Worm (Caenorhabditis elegans): ENCODE results near the gene set-11.

The set-11 gene

DNA sequence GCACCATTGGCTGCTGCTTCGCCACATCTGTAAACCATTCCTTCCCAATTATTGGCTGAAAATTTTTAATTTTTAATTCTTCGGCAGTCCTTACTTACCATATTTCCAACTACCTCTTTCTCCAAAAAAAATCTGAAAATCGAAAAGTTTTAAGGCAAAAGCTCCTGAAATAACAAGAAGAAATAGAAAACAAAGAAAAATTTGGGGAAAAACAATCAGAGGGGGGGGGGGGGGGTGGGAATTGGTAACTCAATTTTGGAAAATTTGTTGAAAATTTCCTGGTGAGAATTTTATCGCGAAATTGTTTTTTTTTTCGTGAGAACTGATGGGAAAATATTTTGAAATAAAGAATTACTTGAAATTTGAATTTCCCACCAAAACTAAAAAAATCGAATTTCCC, at the start of gene set-11:
TSS of gene set-11 (minus strand) at position 101 of the 400 bp plus-strand sequence.
- no peak for TF ChIP-seq flt-1 (GFP tag; IDR thresholded peaks at IDR 0.05)
- no peak for TF ChIP-seq tab-1 (GFP tag; IDR thresholded peaks at IDR 0.05)
- no peak for TF ChIP-seq cog-1 (tag; optimal IDR thresholded peaks at IDR 0.05)
- TF ChIP-seq ztf-29 (GFP tag; IDR thresholded peaks at IDR 0.05) = no peak
- TF ChIP-seq ztf-23 (GFP tag; IDR thresholded peaks at IDR 0.05) = no peak
- TF ChIP-seq med-1 (GFP tag; optimal IDR thresholded peaks at IDR 0.05; ENCODE audit: insufficient read depth) = no peak
- no peak for TF ChIP-seq klf-2 (GFP tag; conservative IDR thresholded peaks at IDR 0.05)
- no peak for TF ChIP-seq T22C8.4 (GFP tag; IDR thresholded peaks at IDR 0.05)
- TF ChIP-seq ref-1 (GFP tag; conservative IDR thresholded peaks at IDR 0.05) = no peak

DNA sequence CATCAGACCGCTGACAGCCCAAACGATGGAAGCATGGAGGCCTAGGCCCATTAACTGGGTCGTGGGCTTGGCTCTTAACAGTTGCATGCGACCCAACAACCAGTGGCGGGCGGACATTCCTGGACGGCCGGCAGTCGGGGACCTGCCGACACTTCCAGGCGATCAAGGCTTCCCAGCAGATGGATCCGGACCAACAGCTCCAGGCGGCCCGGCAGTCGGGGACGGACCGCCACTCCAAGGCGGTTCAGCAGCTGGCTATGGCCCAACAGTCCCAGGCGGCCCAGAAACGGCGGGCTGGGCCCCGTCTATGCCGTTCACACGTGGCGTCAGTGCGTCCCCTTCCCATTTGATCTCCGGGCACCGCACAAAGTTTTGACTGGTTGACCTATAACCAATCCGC, 49.0 kb upstream of the set-11 start:
- TF ChIP-seq ref-1 (GFP tag; conservative IDR thresholded peaks at IDR 0.05) (no peak), klf-2 (GFP tag; conservative IDR thresholded peaks at IDR 0.05) (no peak), cog-1 (tag; optimal IDR thresholded peaks at IDR 0.05) (no peak), T22C8.4 (GFP tag; IDR thresholded peaks at IDR 0.05) (no peak), med-1 (GFP tag; optimal IDR thresholded peaks at IDR 0.05; ENCODE audit: insufficient read depth) (no peak), flt-1 (GFP tag; IDR thresholded peaks at IDR 0.05) (no peak), ztf-23 (GFP tag; IDR thresholded peaks at IDR 0.05) (no peak), tab-1 (GFP tag; IDR thresholded peaks at IDR 0.05) (no peak), ztf-29 (GFP tag; IDR thresholded peaks at IDR 0.05) (no peak)

DNA sequence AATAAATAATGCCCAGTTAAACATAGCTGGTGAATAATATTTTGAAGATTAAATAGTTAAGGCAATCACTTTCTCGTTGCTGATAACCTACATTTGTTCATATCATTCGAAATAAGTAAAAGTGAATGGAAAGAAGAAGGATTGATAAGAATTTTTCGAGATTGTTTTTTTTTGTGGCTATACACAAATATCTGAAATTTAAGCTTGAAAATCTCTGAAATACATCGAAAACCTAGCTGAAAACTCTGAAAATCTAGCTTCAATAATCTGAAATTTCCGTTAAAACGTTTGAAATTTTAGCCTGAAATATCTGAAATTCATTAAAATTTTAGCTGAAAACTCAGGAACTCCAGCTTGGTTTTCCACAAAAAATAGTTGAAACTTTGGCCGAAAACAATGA, 47.2 kb upstream of the set-11 start, which contains the start of gene T05A8.6:
TSS of gene T05A8.6 (minus strand) at position 101 of the 400 bp plus-strand sequence.
- TF ChIP-seq flt-1 (GFP tag; IDR thresholded peaks at IDR 0.05) (no peak), klf-2 (GFP tag; conservative IDR thresholded peaks at IDR 0.05) (no peak), med-1 (GFP tag; optimal IDR thresholded peaks at IDR 0.05; ENCODE audit: insufficient read depth) (no peak), T22C8.4 (GFP tag; IDR thresholded peaks at IDR 0.05) (no peak), ref-1 (GFP tag; conservative IDR thresholded peaks at IDR 0.05) (no peak), ztf-23 (GFP tag; IDR thresholded peaks at IDR 0.05) (no peak), ztf-29 (GFP tag; IDR thresholded peaks at IDR 0.05) (no peak), cog-1 (tag; optimal IDR thresholded peaks at IDR 0.05) (no peak), tab-1 (GFP tag; IDR thresholded peaks at IDR 0.05) (no peak)

DNA sequence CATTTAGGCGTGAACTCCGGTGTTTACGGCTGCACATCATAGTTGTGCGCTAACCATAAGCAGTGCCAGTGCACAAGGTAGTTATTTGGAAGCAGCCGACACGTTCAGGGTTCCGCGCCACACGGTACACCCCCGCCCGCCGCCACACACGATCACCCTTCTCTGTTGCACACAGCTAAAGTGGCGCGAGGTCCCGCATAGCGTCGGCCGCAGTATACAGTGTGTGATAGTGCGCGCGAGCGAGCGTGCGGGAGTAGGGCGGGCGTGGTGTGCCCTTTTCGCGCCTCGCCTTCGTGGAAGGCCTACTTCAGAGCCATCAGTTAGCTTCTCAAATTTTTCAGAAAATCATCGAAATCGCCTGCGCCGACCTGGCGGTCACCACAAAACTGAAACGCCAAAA, 44.6 kb upstream of the set-11 start:
- TF ChIP-seq ref-1 (GFP tag; conservative IDR thresholded peaks at IDR 0.05) (no peak), ztf-23 (GFP tag; IDR thresholded peaks at IDR 0.05) (no peak), tab-1 (GFP tag; IDR thresholded peaks at IDR 0.05) (0 out of 2 replicates have a peak, but pooled peaks have one; percentile 16), med-1 (GFP tag; optimal IDR thresholded peaks at IDR 0.05; ENCODE audit: insufficient read depth) (no peak), klf-2 (GFP tag; conservative IDR thresholded peaks at IDR 0.05) (no peak)

DNA sequence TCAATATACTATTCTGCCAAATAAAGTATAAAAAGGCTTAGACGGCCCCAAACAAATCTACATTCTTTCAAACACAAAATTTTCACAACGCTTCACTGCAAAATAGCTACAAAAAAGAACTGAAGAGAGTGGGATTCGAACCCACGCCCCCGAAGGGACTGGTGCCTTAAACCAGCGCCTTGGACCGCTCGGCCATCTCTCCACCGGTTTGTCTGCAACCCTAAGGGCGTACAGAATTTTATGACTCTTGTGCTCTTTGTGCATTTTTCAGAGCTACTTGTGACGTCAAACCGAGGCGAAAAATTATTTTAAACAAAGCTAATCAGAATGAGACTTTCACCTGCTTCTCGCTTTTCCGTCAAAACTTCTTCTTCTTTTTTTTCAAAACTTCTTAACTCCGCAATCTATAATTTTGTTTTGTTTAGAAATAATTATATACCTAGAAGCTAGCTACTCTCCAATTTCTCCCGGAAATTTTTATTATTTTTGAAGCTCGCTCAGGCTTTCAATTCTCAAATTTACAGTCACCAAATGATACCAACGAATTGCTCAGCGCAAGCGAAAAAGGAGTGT, 43.9 kb upstream of the set-11 start, which contains the start of gene T05A8.8:
TSS of gene T05A8.8 (plus strand) at position 523 of the 573 bp plus-strand sequence.
- TF ChIP-seq ztf-29 (GFP tag; IDR thresholded peaks at IDR 0.05) = no peak
- no peak for TF ChIP-seq ref-1 (GFP tag; conservative IDR thresholded peaks at IDR 0.05)
- TF ChIP-seq ztf-23 (GFP tag; IDR thresholded peaks at IDR 0.05) = no peak
- TF ChIP-seq med-1 (GFP tag; optimal IDR thresholded peaks at IDR 0.05; ENCODE audit: insufficient read depth) = no peak
- TF ChIP-seq tab-1 (GFP tag; IDR thresholded peaks at IDR 0.05) = no peak
- TF ChIP-seq klf-2 (GFP tag; conservative IDR thresholded peaks at IDR 0.05) = no peak
- TF ChIP-seq cog-1 (tag; optimal IDR thresholded peaks at IDR 0.05) = no peak
- no peak for TF ChIP-seq T22C8.4 (GFP tag; IDR thresholded peaks at IDR 0.05)
- TF ChIP-seq flt-1 (GFP tag; IDR thresholded peaks at IDR 0.05) = no peak

DNA sequence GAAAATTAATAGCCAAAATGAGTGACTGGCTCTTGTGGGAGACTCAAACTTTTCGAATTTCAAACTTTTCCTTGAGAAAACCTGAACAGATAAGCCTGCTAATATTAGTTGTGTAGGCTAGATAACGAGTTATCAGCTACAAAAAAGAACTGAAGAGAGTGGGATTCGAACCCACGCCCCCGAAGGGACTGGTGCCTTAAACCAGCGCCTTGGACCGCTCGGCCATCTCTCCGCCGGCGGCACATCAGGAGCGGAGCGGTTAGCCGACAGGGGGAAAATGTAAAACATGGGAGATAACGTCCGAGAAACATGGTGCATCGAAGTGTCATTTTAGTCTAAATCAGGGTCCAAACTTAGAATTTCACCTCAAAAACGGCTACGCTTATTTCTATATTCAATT, 43.3 kb upstream of the set-11 start:
- TF ChIP-seq med-1 (GFP tag; optimal IDR thresholded peaks at IDR 0.05; ENCODE audit: insufficient read depth) = no peak
- TF ChIP-seq ztf-29 (GFP tag; IDR thresholded peaks at IDR 0.05) = no peak
- TF ChIP-seq ztf-23 (GFP tag; IDR thresholded peaks at IDR 0.05) = no peak
- no peak for TF ChIP-seq ref-1 (GFP tag; conservative IDR thresholded peaks at IDR 0.05)
- no peak for TF ChIP-seq cog-1 (tag; optimal IDR thresholded peaks at IDR 0.05)
- no peak for TF ChIP-seq tab-1 (GFP tag; IDR thresholded peaks at IDR 0.05)
- TF ChIP-seq klf-2 (GFP tag; conservative IDR thresholded peaks at IDR 0.05) = no peak
- TF ChIP-seq T22C8.4 (GFP tag; IDR thresholded peaks at IDR 0.05) = no peak
- TF ChIP-seq flt-1 (GFP tag; IDR thresholded peaks at IDR 0.05) = no peak

DNA sequence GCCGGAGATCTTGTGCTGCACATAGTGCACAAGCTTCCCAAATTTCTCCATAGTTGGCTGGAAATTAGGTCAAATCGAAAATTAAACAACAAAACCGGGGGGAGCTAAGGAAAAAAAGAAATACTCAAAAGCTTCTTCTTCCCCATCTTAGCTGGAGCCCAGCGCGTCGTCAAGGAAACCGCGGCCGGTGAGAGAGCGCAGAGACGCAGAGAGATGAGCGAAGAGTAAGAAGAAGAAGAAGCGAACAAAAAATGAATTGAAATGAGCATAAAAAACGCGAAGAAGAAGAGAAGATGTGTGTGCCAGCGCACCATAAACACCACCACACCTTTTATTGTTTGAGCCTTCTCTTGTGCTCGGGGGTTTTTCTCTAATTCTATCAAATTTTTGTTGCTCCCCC, 42.8 kb upstream of the set-11 start, which contains the start of gene wdr-31:
TSS of gene wdr-31 (minus strand) at position 101 of the 400 bp plus-strand sequence.
- TF ChIP-seq ztf-29 (GFP tag; IDR thresholded peaks at IDR 0.05) (no peak), med-1 (GFP tag; optimal IDR thresholded peaks at IDR 0.05; ENCODE audit: insufficient read depth) (no peak), klf-2 (GFP tag; conservative IDR thresholded peaks at IDR 0.05) (no peak), T22C8.4 (GFP tag; IDR thresholded peaks at IDR 0.05) (no peak), flt-1 (GFP tag; IDR thresholded peaks at IDR 0.05) (no peak), ztf-23 (GFP tag; IDR thresholded peaks at IDR 0.05) (no peak), cog-1 (tag; optimal IDR thresholded peaks at IDR 0.05) (no peak), tab-1 (GFP tag; IDR thresholded peaks at IDR 0.05) (no peak), ref-1 (GFP tag; conservative IDR thresholded peaks at IDR 0.05) (no peak)

DNA sequence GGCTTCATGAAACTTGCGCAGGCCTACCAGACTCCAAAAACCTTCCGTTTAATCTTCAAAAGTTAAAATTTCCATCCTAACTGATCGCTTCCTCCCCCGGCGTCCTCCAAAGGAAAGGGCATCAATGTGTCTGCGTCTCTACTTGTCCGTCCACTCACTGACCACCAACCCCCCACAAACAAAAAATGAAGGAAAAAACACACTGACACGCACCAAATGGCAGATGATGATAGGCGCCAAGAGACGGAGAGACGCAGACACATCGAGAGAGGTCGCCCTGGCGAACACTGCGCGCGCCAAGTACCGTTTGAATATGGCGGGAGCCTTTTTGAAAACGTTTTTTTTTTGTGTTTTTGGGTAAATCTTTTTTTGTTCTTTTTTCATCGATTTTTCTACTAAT, 42.4 kb upstream of the set-11 start:
- TF ChIP-seq med-1 (GFP tag; optimal IDR thresholded peaks at IDR 0.05; ENCODE audit: insufficient read depth) = no peak
- no peak for TF ChIP-seq ztf-23 (GFP tag; IDR thresholded peaks at IDR 0.05)
- no peak for TF ChIP-seq flt-1 (GFP tag; IDR thresholded peaks at IDR 0.05)
- no peak for TF ChIP-seq cog-1 (tag; optimal IDR thresholded peaks at IDR 0.05)
- no peak for TF ChIP-seq ztf-29 (GFP tag; IDR thresholded peaks at IDR 0.05)
- TF ChIP-seq klf-2 (GFP tag; conservative IDR thresholded peaks at IDR 0.05) = no peak
- no peak for TF ChIP-seq ref-1 (GFP tag; conservative IDR thresholded peaks at IDR 0.05)
- TF ChIP-seq tab-1 (GFP tag; IDR thresholded peaks at IDR 0.05) = no peak
- TF ChIP-seq T22C8.4 (GFP tag; IDR thresholded peaks at IDR 0.05) = no peak

DNA sequence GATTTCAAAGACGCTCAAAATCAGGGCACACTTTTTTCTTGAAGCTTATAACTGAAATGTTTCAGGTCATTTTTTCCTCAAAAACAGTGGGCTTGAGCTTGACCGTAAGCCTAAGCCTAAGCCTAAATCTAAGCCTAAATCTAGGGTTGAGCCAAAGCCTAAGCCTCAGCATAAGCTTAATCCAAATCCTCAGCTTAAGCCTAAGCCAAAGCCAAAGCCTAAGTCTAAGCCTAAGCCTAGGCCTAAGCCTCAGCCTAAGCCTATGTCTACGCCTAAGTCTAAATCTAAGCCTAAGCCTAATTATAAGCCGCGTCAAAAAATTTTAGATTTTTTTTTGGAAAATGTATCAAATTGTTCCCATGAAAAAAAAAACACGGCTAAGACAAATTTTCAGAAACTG, 41.9 kb upstream of the set-11 start:
- TF ChIP-seq med-1 (GFP tag; optimal IDR thresholded peaks at IDR 0.05; ENCODE audit: insufficient read depth) (no peak), klf-2 (GFP tag; conservative IDR thresholded peaks at IDR 0.05) (no peak), ztf-29 (GFP tag; IDR thresholded peaks at IDR 0.05) (no peak), flt-1 (GFP tag; IDR thresholded peaks at IDR 0.05) (no peak), tab-1 (GFP tag; IDR thresholded peaks at IDR 0.05) (no peak), ztf-23 (GFP tag; IDR thresholded peaks at IDR 0.05) (no peak), T22C8.4 (GFP tag; IDR thresholded peaks at IDR 0.05) (no peak), ref-1 (GFP tag; conservative IDR thresholded peaks at IDR 0.05) (no peak), cog-1 (tag; optimal IDR thresholded peaks at IDR 0.05) (no peak)

All from whole organism, midembryonic.